Worm (Caenorhabditis elegans) whole organism, mixed stage, embryonic: ENCODE results near the gene nhr-230.

ENCODE experiments used
- elt-3 ChIP-seq: fragments of 150-350 bp; optimal IDR thresholded peaks from 2 replicates; lab custom pipeline; 2014; ENCODE audit warnings: missing biosample characterization, missing genetic modification characterization
- ham-2 ChIP-seq: fragments of 200-800 bp; sonication (Bioruptor generic); optimal IDR thresholded peaks from 2 replicates; lab custom pipeline; 2018; ENCODE audit warnings: mild to moderate bottlenecking, missing genetic modification characterization, missing compliant biosample characterization
- lin-13 ChIP-seq: fragments of 150-350 bp; optimal IDR thresholded peaks from 2 replicates; lab custom pipeline; 2014; ENCODE audit warnings: missing biosample characterization, missing genetic modification characterization
- lsy-2 ChIP-seq: fragments of 150-350 bp; optimal IDR thresholded peaks from 2 replicates; lab custom pipeline; 2014; ENCODE audit warnings: missing biosample characterization, missing genetic modification characterization
- mep-1 ChIP-seq: fragments of 150-350 bp; optimal IDR thresholded peaks from 2 replicates; lab custom pipeline; 2017; ENCODE audit warnings: missing biosample characterization, missing genetic modification reagents, missing genetic modification characterization, inconsistent platforms
- unc-120 ChIP-seq: sonication (generic microtip); optimal IDR thresholded peaks from 2 replicates; lab custom pipeline; 2017; ENCODE audit warnings: missing genetic modification characterization, missing compliant biosample characterization; ENCODE audit not compliant: poor library complexity, severe bottlenecking
- unc-39 ChIP-seq: fragments of 150-350 bp; optimal IDR thresholded peaks from 2 replicates; lab custom pipeline; 2014; ENCODE audit warnings: missing biosample characterization, missing genetic modification characterization
- unc-62 ChIP-seq: fragments of 150-350 bp; optimal IDR thresholded peaks from 2 replicates; lab custom pipeline; 2014; ENCODE audit warnings: missing biosample characterization, missing genetic modification reagents, missing genetic modification characterization

DNA sequence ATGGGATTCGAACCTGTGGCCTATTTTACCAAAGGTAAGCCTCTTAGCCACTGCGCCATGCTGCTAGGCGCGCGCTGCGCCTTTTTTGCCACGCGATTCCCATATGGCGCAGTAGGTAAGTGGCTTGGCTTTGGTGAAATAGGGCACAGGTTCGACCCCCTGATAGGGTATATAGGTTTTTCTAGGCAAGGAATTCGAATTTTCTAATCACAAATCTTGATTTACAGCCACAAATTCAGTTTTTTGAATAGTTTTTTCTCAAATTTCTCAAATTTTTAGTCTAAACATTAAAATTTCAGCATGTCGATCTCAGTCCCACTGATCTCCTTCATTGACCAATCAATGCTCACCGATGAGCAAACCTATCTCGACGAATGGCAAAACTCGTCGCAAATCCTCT, 35.9 kb upstream of the nhr-230 start, which contains the start of gene C54E10.3:
- TF ChIP-seq unc-39 (tag; lab: Kevin White, UChicago) (no peak), elt-3 (tag; lab: Kevin White, UChicago) (no peak), unc-62 (no peak), mep-1 (tag; lab: Kevin White, UChicago) (no peak), lsy-2 (tag; lab: Kevin White, UChicago) (no peak), ham-2 (GFP tag; lab: Kevin White, UChicago) (no peak), lin-13 (tag; lab: Kevin White, UChicago) (no peak), unc-120 (tag; lab: Kevin White, UChicago) (no peak)
